Fruit fly (Drosophila melanogaster): Measurements from ENCODE around the gene CG43332.

DNA sequence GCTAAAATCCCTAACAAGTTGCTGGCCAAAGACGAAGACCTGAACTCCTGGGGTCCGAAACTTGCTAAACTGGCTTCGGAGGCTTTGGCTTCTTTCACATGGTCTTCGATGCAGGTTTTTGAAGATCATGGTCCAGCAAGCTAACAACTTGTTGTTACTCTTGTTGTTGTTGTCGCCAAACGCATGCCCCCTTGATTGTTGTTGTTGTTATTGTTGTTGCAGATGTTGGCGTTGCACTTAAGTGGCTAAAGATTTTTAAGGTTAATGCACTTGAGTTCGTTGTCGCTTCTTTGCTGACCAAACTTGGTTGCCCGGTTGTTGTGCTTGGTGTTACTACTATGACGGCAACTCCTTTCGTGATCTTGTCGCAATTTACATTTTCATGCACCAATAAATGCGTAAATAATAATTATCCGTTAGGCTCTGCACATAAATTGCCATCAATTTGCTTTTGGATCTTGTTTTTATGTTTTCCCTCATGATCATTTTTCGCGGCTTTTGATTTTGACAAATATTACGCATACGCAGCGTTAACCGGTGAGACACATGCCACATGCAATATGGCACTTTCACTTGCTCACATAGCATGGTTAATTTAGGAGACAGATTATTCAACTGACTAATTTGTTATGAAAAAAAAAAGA, 44.7 kb upstream of the CG43332 start:
- no peak for TF ChIP-seq CG8478 (optimal IDR thresholded peaks at IDR 0.05)
- no peak for TF ChIP-seq CTCF (optimal IDR thresholded peaks at IDR 0.05)

Measured in S2 (cell line).